Worm (Caenorhabditis elegans): ENCODE results near the gene F57E7.2.

F57E7.2 gene

DNA sequence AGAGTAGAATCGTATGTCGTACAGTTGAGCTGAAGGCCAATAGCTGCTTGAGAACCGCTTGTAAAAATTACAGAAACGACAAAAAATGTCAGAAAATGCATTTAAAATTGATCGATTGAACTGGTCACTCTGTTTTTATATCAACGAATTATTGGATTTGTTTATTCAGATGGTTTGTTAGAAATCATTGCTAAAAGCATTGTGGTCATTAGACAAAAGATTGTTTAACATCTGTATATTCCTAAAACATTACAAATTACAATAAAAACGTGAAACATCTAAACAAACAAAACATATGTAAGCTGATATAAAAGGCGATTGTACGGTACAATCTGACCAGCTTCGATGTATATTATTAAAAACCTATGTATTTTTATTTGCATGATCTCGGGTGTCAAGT lies 47.4 kb downstream of the F57E7.2 start, which contains the start of the genes F26D2.13 and F26D2.14:
Gene F26D2.13, minus strand, starts transcription at position 101 of the 400 bp plus-strand sequence.
Gene F26D2.14, plus strand, starts transcription at position 346 of the 400 bp plus-strand sequence.
- no peak for TF ChIP-seq T22C8.4 (GFP tag; IDR thresholded peaks at IDR 0.05)

DNA sequence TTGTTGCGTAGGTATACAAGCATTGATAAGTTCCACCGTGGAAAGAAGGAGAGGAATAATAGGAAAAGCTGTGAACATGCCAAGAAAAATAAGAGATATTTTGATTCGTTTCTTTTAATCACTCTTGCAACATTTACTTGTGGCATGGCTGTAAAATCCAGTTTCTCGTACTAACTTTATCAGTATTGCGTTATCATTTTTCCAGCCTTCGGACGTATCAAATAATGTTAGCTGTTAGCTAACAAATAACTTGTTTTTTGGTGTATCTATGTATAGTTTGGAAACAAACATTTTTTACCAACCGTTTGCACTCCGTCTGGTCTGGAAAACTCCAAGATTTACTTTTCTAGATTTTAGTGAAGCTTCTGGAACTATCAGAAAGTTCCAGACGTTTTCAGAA lies 49.5 kb downstream of the F57E7.2 start, which contains the start of gene clec-234:
Gene clec-234, minus strand, starts transcription at position 101 of the 400 bp plus-strand sequence.
- TF ChIP-seq ztf-23 (GFP tag; IDR thresholded peaks at IDR 0.05) = no peak
- no peak for TF ChIP-seq T22C8.4 (GFP tag; IDR thresholded peaks at IDR 0.05)
- no peak for TF ChIP-seq med-1 (GFP tag; optimal IDR thresholded peaks at IDR 0.05; ENCODE audit: insufficient read depth)
- TF ChIP-seq klf-2 (GFP tag; conservative IDR thresholded peaks at IDR 0.05) = no peak
- TF ChIP-seq flt-1 (GFP tag; IDR thresholded peaks at IDR 0.05) = no peak
- no peak for TF ChIP-seq ztf-29 (GFP tag; IDR thresholded peaks at IDR 0.05)
- no peak for TF ChIP-seq ref-1 (GFP tag; conservative IDR thresholded peaks at IDR 0.05)
- no peak for TF ChIP-seq cog-1 (tag; optimal IDR thresholded peaks at IDR 0.05)
